Worm (Caenorhabditis elegans) whole organism, mixed stage, embryonic: ENCODE measurements around the gene dnj-22.

Experiments
- bed-3 ChIP-seq: fragments of 200-800 bp; sonication (Bioruptor generic); optimal IDR thresholded peaks from 3 replicates; lab custom pipeline; 2018; ENCODE audit warnings: mild to moderate bottlenecking, missing genetic modification characterization, moderate library complexity, missing compliant biosample characterization
- blmp-1 ChIP-seq: fragments of 150-350 bp; optimal IDR thresholded peaks from 2 replicates; lab custom pipeline; 2014; ENCODE audit warnings: missing biosample characterization, missing genetic modification characterization
- ceh-39 ChIP-seq: fragments of 150-350 bp; optimal IDR thresholded peaks from 2 replicates; lab custom pipeline; 2014; ENCODE audit warnings: missing biosample characterization, missing genetic modification characterization
- ceh-43 ChIP-seq: fragments of 200-800 bp; sonication (Bioruptor generic); optimal IDR thresholded peaks from 2 replicates; lab custom pipeline; 2018; ENCODE audit warnings: mild to moderate bottlenecking, missing genetic modification characterization, moderate library complexity, missing compliant biosample characterization
- ceh-83 ChIP-seq: fragments of 200-800 bp; sonication (Bioruptor generic); optimal IDR thresholded peaks from 2 replicates; lab custom pipeline; 2018; ENCODE audit warnings: mild to moderate bottlenecking, missing genetic modification characterization, missing compliant biosample characterization
- ces-1 ChIP-seq: fragments of 150-350 bp; optimal IDR thresholded peaks from 2 replicates; lab custom pipeline; 2014; ENCODE audit warnings: missing biosample characterization, missing genetic modification reagents, missing genetic modification characterization
- cnd-1 ChIP-seq: fragments of 200-800 bp; sonication (Bioruptor generic); optimal IDR thresholded peaks from 2 replicates; lab custom pipeline; 2018; ENCODE audit warnings: mild to moderate bottlenecking, missing genetic modification characterization, missing compliant biosample characterization
- drap-1 ChIP-seq: fragments of 200-800 bp; sonication (Bioruptor generic); optimal IDR thresholded peaks from 3 replicates; lab custom pipeline; 2018; ENCODE audit warnings: mild to moderate bottlenecking, missing genetic modification characterization, missing compliant biosample characterization
- elt-1 ChIP-seq: sonication (generic microtip); optimal IDR thresholded peaks from 2 replicates; lab custom pipeline; 2017; ENCODE audit warnings: missing genetic modification characterization, mild to moderate bottlenecking, missing compliant biosample characterization, antibody characterized with exemption, moderate library complexity, borderline replicate concordance; ENCODE audit not compliant: insufficient read depth
- ham-2 ChIP-seq: fragments of 200-800 bp; sonication (Bioruptor generic); optimal IDR thresholded peaks from 2 replicates; lab custom pipeline; 2018; ENCODE audit warnings: mild to moderate bottlenecking, missing genetic modification characterization, missing compliant biosample characterization
- hlh-1 ChIP-seq: fragments of 150-350 bp; optimal IDR thresholded peaks from 2 replicates; lab custom pipeline; 2014; ENCODE audit warnings: missing biosample characterization, missing genetic modification reagents, missing genetic modification characterization
- lin-13 ChIP-seq: fragments of 150-350 bp; optimal IDR thresholded peaks from 2 replicates; lab custom pipeline; 2014; ENCODE audit warnings: missing biosample characterization, missing genetic modification characterization
- lin-32 ChIP-seq: fragments of 200-800 bp; sonication (Bioruptor generic); optimal IDR thresholded peaks from 2 replicates; lab custom pipeline; 2018; ENCODE audit warnings: mild to moderate bottlenecking, missing genetic modification characterization, missing compliant biosample characterization
- lsy-2 ChIP-seq: fragments of 150-350 bp; optimal IDR thresholded peaks from 2 replicates; lab custom pipeline; 2014; ENCODE audit warnings: missing biosample characterization, missing genetic modification characterization
- mab-5 ChIP-seq: fragments of 150-350 bp; optimal IDR thresholded peaks from 2 replicates; lab custom pipeline; 2014; ENCODE audit warnings: missing biosample characterization, missing genetic modification characterization
- mls-2 ChIP-seq: sonication (generic microtip); optimal IDR thresholded peaks from 2 replicates; lab custom pipeline; 2016; ENCODE audit warnings: mild to moderate bottlenecking, missing genetic modification characterization, moderate library complexity, missing compliant biosample characterization
- nhr-12 ChIP-seq: fragments of 150-350 bp; optimal IDR thresholded peaks from 2 replicates; lab custom pipeline; 2014; ENCODE audit warnings: missing biosample characterization, missing genetic modification characterization
- nhr-2 ChIP-seq: fragments of 150-350 bp; optimal IDR thresholded peaks from 2 replicates; lab custom pipeline; 2014; ENCODE audit warnings: missing biosample characterization, missing genetic modification characterization
- nhr-237 ChIP-seq: fragments of 150-350 bp; optimal IDR thresholded peaks from 2 replicates; lab custom pipeline; 2014; ENCODE audit warnings: missing biosample characterization, missing genetic modification characterization
- nhr-28 ChIP-seq: fragments of 150-350 bp; optimal IDR thresholded peaks from 2 replicates; lab custom pipeline; 2014; ENCODE audit warnings: missing biosample characterization, missing genetic modification characterization
- pha-4 ChIP-seq: fragments of 150-350 bp; optimal IDR thresholded peaks from 2 replicates; lab custom pipeline; 2018; ENCODE audit warnings: missing biosample characterization, missing genetic modification reagents, missing genetic modification characterization
- sem-2 ChIP-seq: fragments of 200-800 bp; sonication (Bioruptor generic); optimal IDR thresholded peaks from 2 replicates; lab custom pipeline; 2018; ENCODE audit warnings: mild to moderate bottlenecking, missing genetic modification characterization, missing compliant biosample characterization
- snpc-4 ChIP-seq: fragments of 150-350 bp; optimal IDR thresholded peaks from 2 replicates; lab custom pipeline; 2014; ENCODE audit warnings: missing biosample characterization, missing genetic modification characterization
- tbx-8 ChIP-seq: fragments of 200-800 bp; sonication (Bioruptor generic); optimal IDR thresholded peaks from 2 replicates; lab custom pipeline; 2018; ENCODE audit warnings: mild to moderate bottlenecking, missing genetic modification characterization, moderate library complexity, missing compliant biosample characterization
- unc-120 ChIP-seq: sonication (generic microtip); optimal IDR thresholded peaks from 2 replicates; lab custom pipeline; 2017; ENCODE audit warnings: missing genetic modification characterization, missing compliant biosample characterization; ENCODE audit not compliant: poor library complexity, severe bottlenecking
- unc-39 ChIP-seq: fragments of 150-350 bp; optimal IDR thresholded peaks from 2 replicates; lab custom pipeline; 2014; ENCODE audit warnings: missing biosample characterization, missing genetic modification characterization
- unc-62 ChIP-seq: fragments of 150-350 bp; optimal IDR thresholded peaks from 2 replicates; lab custom pipeline; 2014; ENCODE audit warnings: missing biosample characterization, missing genetic modification reagents, missing genetic modification characterization
- zip-8 ChIP-seq: fragments of 150-350 bp; optimal IDR thresholded peaks from 2 replicates; lab custom pipeline; 2014; ENCODE audit warnings: missing biosample characterization, missing genetic modification characterization
- ztf-11 ChIP-seq: fragments of 150-350 bp; optimal IDR thresholded peaks from 2 replicates; lab custom pipeline; 2014; ENCODE audit warnings: missing biosample characterization, missing genetic modification characterization

The dnj-22 gene

ce11 chrV:8470906-8471305, 9.0 kb upstream of the dnj-22 start, which contains the start of gene gplb-1:
gplb-1 (minus strand) TSS chrV:8471242.
- TF ChIP-seq elt-1: no peak
- no peak for TF ChIP-seq tbx-8
- TF ChIP-seq lsy-2 (tag; lab: Kevin White, UChicago): no peak
- TF ChIP-seq nhr-237 (tag; lab: Kevin White, UChicago): no peak
- TF ChIP-seq blmp-1 (tag; lab: Kevin White, UChicago): no peak
- TF ChIP-seq unc-39 (tag; lab: Kevin White, UChicago): no peak
- TF ChIP-seq pha-4 (tag; lab: Kevin White, UChicago): no peak
- no peak for TF ChIP-seq unc-62 (GFP tag; lab: Kevin White, UChicago)
- TF ChIP-seq ham-2 (GFP tag; lab: Kevin White, UChicago): no peak
- no peak for TF ChIP-seq nhr-2 (tag; lab: Kevin White, UChicago)
- no peak for TF ChIP-seq lin-32 (GFP tag; lab: Kevin White, UChicago)
- TF ChIP-seq nhr-28 (tag; lab: Kevin White, UChicago): no peak
- TF ChIP-seq bed-3 (GFP tag; lab: Kevin White, UChicago): no peak
- no peak for TF ChIP-seq mab-5 (tag; lab: Kevin White, UChicago)
- no peak for TF ChIP-seq ceh-83 (GFP tag; lab: Kevin White, UChicago)
- no peak for TF ChIP-seq ceh-39
- no peak for TF ChIP-seq ceh-43
- TF ChIP-seq drap-1 (GFP tag; lab: Kevin White, UChicago): no peak
- no peak for TF ChIP-seq hlh-1 (tag; lab: Kevin White, UChicago)
- no peak for TF ChIP-seq snpc-4 (tag; lab: Kevin White, UChicago)

ce11 chrV:8468740-8469139, 6.8 kb upstream of the dnj-22 start, which contains the start of gene phf-30:
phf-30 (plus strand) TSS chrV:8469040.
- TF ChIP-seq sem-2 (GFP tag; lab: Kevin White, UChicago) (no peak), ces-1 (GFP tag; lab: Kevin White, UChicago) (no peak), zip-8 (tag; lab: Kevin White, UChicago) (no peak), hlh-1 (tag; lab: Kevin White, UChicago) (no peak), nhr-237 (tag; lab: Kevin White, UChicago) (no peak), drap-1 (GFP tag; lab: Kevin White, UChicago) (no peak), lin-13 (tag; lab: Kevin White, UChicago) (no peak), nhr-2 (tag; lab: Kevin White, UChicago) (no peak), mls-2 (tag; lab: Kevin White, UChicago) (no peak), unc-39 (tag; lab: Kevin White, UChicago) (no peak), blmp-1 (tag; lab: Kevin White, UChicago) (no peak), pha-4 (tag; lab: Kevin White, UChicago) (no peak), ztf-11 (tag; lab: Kevin White, UChicago) (no peak), ham-2 (GFP tag; lab: Kevin White, UChicago) (no peak), cnd-1 (tag; lab: Kevin White, UChicago) (no peak)

- TF ChIP-seq nhr-12 (tag; lab: Kevin White, UChicago) (no peak), tbx-8 (no peak), cnd-1 (tag; lab: Kevin White, UChicago) (no peak), blmp-1 (tag; lab: Kevin White, UChicago) (no peak), bed-3 (GFP tag; lab: Kevin White, UChicago) (no peak), ceh-43 (no peak)
Observed at ce11 chrV:8467031-8467430, 5.1 kb upstream of the dnj-22 start, which contains the start of gene mrpl-4. mrpl-4 (plus strand) TSS chrV:8467265.

ce11 chrV:8465386-8465785, 3.5 kb upstream of the dnj-22 start, which contains the start of gene mrps-2:
mrps-2 (plus strand) TSS chrV:8465686.
- no peak for TF ChIP-seq mab-5 (tag; lab: Kevin White, UChicago)
- TF ChIP-seq ztf-11 (tag; lab: Kevin White, UChicago): no peak
- no peak for TF ChIP-seq pha-4 (tag; lab: Kevin White, UChicago)
- TF ChIP-seq lsy-2 (tag; lab: Kevin White, UChicago): no peak
- no peak for TF ChIP-seq nhr-237 (tag; lab: Kevin White, UChicago)
- no peak for TF ChIP-seq nhr-12 (tag; lab: Kevin White, UChicago)

- peak; percentile 52 for TF ChIP-seq ces-1 (GFP tag; lab: Kevin White, UChicago)
- no peak for TF ChIP-seq unc-120 (tag; lab: Kevin White, UChicago)
Observed at ce11 chrV:8460800-8461199, 1.1 kb downstream of the dnj-22 start.
